Fruit fly (Drosophila melanogaster): ENCODE data around the gene CG43702.

DNA sequence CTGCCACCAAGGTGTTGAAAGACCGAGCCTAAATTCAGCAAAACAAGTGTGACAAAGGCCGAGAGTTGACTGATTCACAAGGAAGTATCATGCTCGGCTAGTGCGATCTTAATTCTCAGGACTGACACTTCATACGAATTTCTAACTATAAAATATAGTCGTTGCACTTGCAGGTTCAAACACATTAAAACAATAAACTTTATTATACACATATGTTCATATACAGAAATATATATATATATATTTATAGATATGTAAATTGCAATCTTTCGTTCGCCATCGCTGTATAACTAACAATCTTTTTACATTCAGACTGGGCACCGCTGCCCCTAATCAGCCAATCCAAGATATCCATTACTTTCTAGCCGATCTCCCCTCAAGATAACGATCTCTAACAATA is 28.0 kb upstream of the CG43702 start, which contains the start of gene CG9389:
- TF ChIP-seq CG7045 (GFP tag; optimal IDR thresholded peaks at IDR 0.05) (no peak), CG11617 (GFP tag; optimal IDR thresholded peaks at IDR 0.05) (no peak), cnc (optimal IDR thresholded peaks at IDR 0.05) (no peak), kay (GFP tag; ENCODE audit: borderline replicate concordance) (no peak), CG5204 (GFP tag; optimal IDR thresholded peaks at IDR 0.05) (no peak), pad (GFP tag; optimal IDR thresholded peaks at IDR 0.05) (no peak), cic (GFP tag; optimal IDR thresholded peaks at IDR 0.05) (no peak), Crg-1 (GFP tag; optimal IDR thresholded peaks at IDR 0.05) (no peak), Mnt (GFP tag; optimal IDR thresholded peaks at IDR 0.05) (no peak), Clk (GFP tag; optimal IDR thresholded peaks at IDR 0.05) (no peak), CG12768 (GFP tag; optimal IDR thresholded peaks at IDR 0.05) (no peak), tj (GFP tag; optimal IDR thresholded peaks at IDR 0.05) (no peak), Hr96 (GFP tag; optimal IDR thresholded peaks at IDR 0.05) (no peak)
